Fruit fly (Drosophila melanogaster): ENCODE results near the gene mRpL9.

The mRpL9 gene

DNA sequence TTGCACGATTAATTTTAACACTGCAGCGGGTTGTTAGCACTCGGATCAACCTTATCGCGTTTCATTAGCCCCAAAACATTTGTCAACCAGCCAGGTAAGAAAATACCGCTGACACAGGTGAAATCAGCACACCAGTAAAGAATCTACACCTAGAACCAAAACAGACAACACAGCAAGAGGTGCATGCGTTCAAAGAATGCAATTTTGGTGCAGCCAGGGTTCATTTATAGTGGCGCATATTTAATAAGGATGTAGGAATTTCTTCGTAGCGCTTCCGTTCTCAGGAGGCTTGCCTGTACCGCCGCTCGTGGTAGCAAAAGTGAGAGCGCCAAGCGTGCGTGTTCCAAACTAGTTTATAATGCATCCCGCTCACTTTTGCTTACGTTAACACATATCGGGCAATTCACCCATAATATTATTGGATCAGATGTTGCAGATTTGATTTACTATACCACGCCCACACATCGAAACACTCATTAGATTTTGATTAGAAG is 11.9 kb downstream of the mRpL9 start (continued):
- peak; percentile 12; the same call in 1 of the 3 replicates for TF ChIP-seq row (GFP tag; IDR thresholded peaks at IDR 0.05)
- TF ChIP-seq CG12769 (tag; optimal IDR thresholded peaks at IDR 0.05): no peak
- TF ChIP-seq slp2 (GFP tag; optimal IDR thresholded peaks at IDR 0.05): no peak
- TF ChIP-seq BtbVII (GFP tag; optimal IDR thresholded peaks at IDR 0.05): no peak
- no peak for TF ChIP-seq CG2678 (tag; optimal IDR thresholded peaks at IDR 0.05)
- no peak for TF ChIP-seq Dip2 (GFP tag; IDR thresholded peaks at IDR 0.05)
- no peak for TF ChIP-seq mld (GFP tag; IDR thresholded peaks at IDR 0.05; ENCODE audit: partially characterized antibody)
- TF ChIP-seq CG6272 (GFP tag; IDR thresholded peaks at IDR 0.05): no peak
- TF ChIP-seq CG4360 (GFP tag; IDR thresholded peaks at IDR 0.05): no peak
- no peak for TF ChIP-seq hkb (optimal IDR thresholded peaks at IDR 0.05)
- TF ChIP-seq hkb (GFP tag; IDR thresholded peaks at IDR 0.05): 0 out of 2 replicates have a peak, but pooled peaks have one; percentile 23
- TF ChIP-seq CG6854 (GFP tag; optimal IDR thresholded peaks at IDR 0.05): no peak
- no peak for TF ChIP-seq pita (GFP tag; optimal IDR thresholded peaks at IDR 0.05)
- peak; percentile 14 for TF ChIP-seq ind (GFP tag; optimal IDR thresholded peaks at IDR 0.05)
- TF ChIP-seq CG32532 (GFP tag; IDR thresholded peaks at IDR 0.05): peak; percentile 18; the same call in 1 of the 2 replicates
- no peak for TF ChIP-seq gsb (GFP tag; IDR thresholded peaks at IDR 0.05)
- peak; percentile 33; the same call in 1 of the 3 replicates for TF ChIP-seq dysf (GFP tag; IDR thresholded peaks at IDR 0.05)
- no peak for TF ChIP-seq CG11504 (tag; optimal IDR thresholded peaks at IDR 0.05)
- TF ChIP-seq CG6175 (GFP tag; IDR thresholded peaks at IDR 0.05): no peak
- TF ChIP-seq CG15011 (GFP tag; optimal IDR thresholded peaks at IDR 0.05): no peak
- no peak for TF ChIP-seq CG7963 (GFP tag; IDR thresholded peaks at IDR 0.05; ENCODE audit: partially characterized antibody)
- no peak for TF ChIP-seq NFAT (GFP tag; IDR thresholded peaks at IDR 0.05)
- TF ChIP-seq HLH4C (GFP tag; IDR thresholded peaks at IDR 0.05; ENCODE audit: partially characterized antibody): no peak
- no peak for TF ChIP-seq bigmax (GFP tag; optimal IDR thresholded peaks at IDR 0.05)
- no peak for TF ChIP-seq gem (tag; optimal IDR thresholded peaks at IDR 0.05)
- TF ChIP-seq CG8281 (tag; optimal IDR thresholded peaks at IDR 0.05): no peak
- no peak for TF ChIP-seq gcm2 (GFP tag; optimal IDR thresholded peaks at IDR 0.05)
- TF ChIP-seq Optix (GFP tag; IDR thresholded peaks at IDR 0.05): no peak
- no peak for TF ChIP-seq lov (optimal IDR thresholded peaks at IDR 0.05)
- no peak for TF ChIP-seq lov (GFP tag; IDR thresholded peaks at IDR 0.05)
- TF ChIP-seq CG12391 (tag; optimal IDR thresholded peaks at IDR 0.05): no peak
- TF ChIP-seq Gug (GFP tag; IDR thresholded peaks at IDR 0.05): peak; percentile 9; the same call in 2 of the 4 replicates
- no peak for TF ChIP-seq CG10209 (GFP tag; optimal IDR thresholded peaks at IDR 0.05)
- TF ChIP-seq ara (GFP tag; IDR thresholded peaks at IDR 0.05): peak; percentile 22; the same call in 1 of the 2 replicates
- TF ChIP-seq Rx (GFP tag; IDR thresholded peaks at IDR 0.05): no peak
- no peak for TF ChIP-seq Nf-YA (GFP tag; IDR thresholded peaks at IDR 0.05)
- TF ChIP-seq CG33557 (GFP tag; optimal IDR thresholded peaks at IDR 0.05): no peak
- TF ChIP-seq zf30C (GFP tag; optimal IDR thresholded peaks at IDR 0.05): no peak
- no peak for TF ChIP-seq exex (tag; optimal IDR thresholded peaks at IDR 0.05)
- TF ChIP-seq pnt (GFP tag; optimal IDR thresholded peaks at IDR 0.05): peak; percentile 10
- no peak for TF ChIP-seq CG43689 (GFP tag; IDR thresholded peaks at IDR 0.05)
- TF ChIP-seq scrt (GFP tag; optimal IDR thresholded peaks at IDR 0.05): no peak
- no peak for TF ChIP-seq CTCF (GFP tag; optimal IDR thresholded peaks at IDR 0.05)
- TF ChIP-seq Camta (GFP tag; optimal IDR thresholded peaks at IDR 0.05): no peak
- TF ChIP-seq org-1 (GFP tag; optimal IDR thresholded peaks at IDR 0.05): no peak
- TF ChIP-seq psq (GFP tag; optimal IDR thresholded peaks at IDR 0.05): no peak
- TF ChIP-seq sd (tag; optimal IDR thresholded peaks at IDR 0.05): no peak
- TF ChIP-seq peb (GFP tag; IDR thresholded peaks at IDR 0.05): no peak
- TF ChIP-seq Drgx (GFP tag; IDR thresholded peaks at IDR 0.05): peak; percentile 64
- no peak for TF ChIP-seq Ets97D (GFP tag; optimal IDR thresholded peaks at IDR 0.05)
- no peak for TF ChIP-seq CG10462 (GFP tag; optimal IDR thresholded peaks at IDR 0.05)
- 0 out of 2 replicates have a peak, but pooled peaks have one; percentile 7 for TF ChIP-seq al (GFP tag; IDR thresholded peaks at IDR 0.05)
- no peak for TF ChIP-seq CG18764 (GFP tag; optimal IDR thresholded peaks at IDR 0.05)
